Worm (Caenorhabditis elegans) whole organism, L1 larva: ENCODE results near the gene fipr-18.
A peak's percentile ranks its signal among the peaks of the same experiment; 100 is the strongest.

Experiments
- C34B4.2 ChIP-seq: sonication (generic microtip); optimal IDR thresholded peaks from 2 replicates; lab custom pipeline; 2017; ENCODE audit warnings: mild to moderate bottlenecking, missing genetic modification characterization, missing compliant biosample characterization
- F16B12.6 ChIP-seq: fragments of 150-350 bp; optimal IDR thresholded peaks from 2 replicates; lab custom pipeline; 2014; ENCODE audit warnings: missing biosample characterization, missing genetic modification characterization
- Y116A8C.19 ChIP-seq: sonication (generic microtip); optimal IDR thresholded peaks from 2 replicates; lab custom pipeline; 2016; ENCODE audit warnings: missing compliant biosample characterization, missing genetic modification characterization, borderline replicate concordance
- aha-1 ChIP-seq: fragments of 150-350 bp; optimal IDR thresholded peaks from 2 replicates; lab custom pipeline; 2014; ENCODE audit warnings: missing biosample characterization, missing genetic modification characterization
- alr-1 ChIP-seq: fragments of 200-800 bp; sonication (Bioruptor generic); optimal IDR thresholded peaks from 2 replicates; lab custom pipeline; 2018; ENCODE audit warnings: borderline replicate concordance, mild to moderate bottlenecking, missing genetic modification characterization, missing compliant biosample characterization
- ceh-8 ChIP-seq: fragments of 200-800 bp; sonication (Bioruptor generic); optimal IDR thresholded peaks from 2 replicates; lab custom pipeline; 2018; ENCODE audit warnings: mild to moderate bottlenecking, missing genetic modification characterization, moderate library complexity, missing compliant biosample characterization
- ceh-88 ChIP-seq: fragments of 200-800 bp; sonication (Bioruptor generic); IDR thresholded peaks from 2 replicates; pipeline ENCODE4 v1.3.6; 2022; ENCODE audit warnings: missing genetic modification characterization, missing compliant biosample characterization
- ceh-90 ChIP-seq: sonication (generic microtip); optimal IDR thresholded peaks from 2 replicates; lab custom pipeline; 2016; ENCODE audit warnings: missing genetic modification characterization, missing compliant biosample characterization
- dpl-1 ChIP-seq, 3 experiments: fragments of 150-350 bp in 2 of 3; sonication (generic microtip) in 1 of 3; optimal IDR thresholded peaks; 2 replicates each; lab custom pipeline; 2014 to 2017; ENCODE audit warnings: missing biosample characterization in 3 of 3, missing genetic modification characterization in 3 of 3, missing genetic modification reagents in 3 of 3
- efl-1 ChIP-seq, 4 experiments: fragments of 150-350 bp; optimal IDR thresholded peaks in 3 of 4; peaks in 1 of 4; 1 replicate in 1 of 4; 2 replicates in 3 of 4; lab custom pipeline; 2014; ENCODE audit warnings: missing biosample characterization in 2 of 4, missing genetic modification characterization in 2 of 4, missing genetic modification reagents in 2 of 4
- efl-3 ChIP-seq: fragments of 200-800 bp; sonication (Bioruptor generic); optimal IDR thresholded peaks from 2 replicates; lab custom pipeline; 2018; ENCODE audit warnings: mild to moderate bottlenecking, missing genetic modification characterization, missing compliant biosample characterization
- egl-13 ChIP-seq: sonication (generic microtip); optimal IDR thresholded peaks from 2 replicates; lab custom pipeline; 2016; ENCODE audit warnings: missing genotype, missing genetic modification reagents, missing genetic modification characterization, missing compliant biosample characterization
- egl-27 ChIP-seq, 2 experiments: fragments of 150-350 bp in 1 of 2; sonication (generic microtip); optimal IDR thresholded peaks; 3 replicates each; lab custom pipeline; 2017 to 2018; ENCODE audit warnings: missing biosample characterization in 2 of 2, missing genetic modification characterization in 2 of 2, missing genetic modification reagents in 2 of 2
- ets-5 ChIP-seq: fragments of 200-800 bp; sonication (Bioruptor generic); IDR thresholded peaks from 2 replicates; pipeline ENCODE4 v1.3.6; 2022; ENCODE audit warnings: missing genetic modification characterization, missing compliant biosample characterization
- fkh-10 ChIP-seq: sonication (generic microtip); optimal IDR thresholded peaks from 2 replicates; lab custom pipeline; 2017; ENCODE audit warnings: missing biosample characterization, missing genetic modification reagents, missing genetic modification characterization
- fkh-4 ChIP-seq: sonication (generic microtip); optimal IDR thresholded peaks from 2 replicates; lab custom pipeline; 2016; ENCODE audit warnings: missing compliant biosample characterization, missing genetic modification characterization, borderline replicate concordance
- fkh-8 ChIP-seq: sonication (generic microtip); optimal IDR thresholded peaks from 2 replicates; lab custom pipeline; 2016; ENCODE audit warnings: mild to moderate bottlenecking, missing genetic modification characterization, missing compliant biosample characterization
- fos-1 ChIP-seq: fragments of 150-350 bp; optimal IDR thresholded peaks from 2 replicates; lab custom pipeline; 2014; ENCODE audit warnings: missing biosample characterization, missing genetic modification characterization
- hlh-4 ChIP-seq: sonication (generic microtip); optimal IDR thresholded peaks from 2 replicates; lab custom pipeline; 2016; ENCODE audit warnings: mild to moderate bottlenecking, missing genetic modification characterization, missing compliant biosample characterization
- hpl-2 ChIP-seq: fragments of 150-350 bp; optimal IDR thresholded peaks from 2 replicates; lab custom pipeline; 2014; ENCODE audit warnings: missing biosample characterization, missing genetic modification reagents, missing genetic modification characterization
- irx-1 ChIP-seq: sonication (generic microtip); optimal IDR thresholded peaks from 2 replicates; lab custom pipeline; 2016; ENCODE audit warnings: missing genetic modification characterization, missing compliant biosample characterization
- isw-1 ChIP-seq: fragments of 200-800 bp; sonication (Bioruptor generic); IDR thresholded peaks from 2 replicates; pipeline ENCODE4 v1.3.6; 2022; ENCODE audit warnings: missing genetic modification characterization, missing compliant biosample characterization
- jun-1 ChIP-seq: fragments of 150-350 bp; optimal IDR thresholded peaks from 2 replicates; lab custom pipeline; 2014; ENCODE audit warnings: missing biosample characterization, missing genetic modification reagents, missing genetic modification characterization
- lin-14 ChIP-seq: fragments of 200-800 bp; sonication (Bioruptor generic); optimal IDR thresholded peaks from 2 replicates; lab custom pipeline; 2018; ENCODE audit warnings: mild to moderate bottlenecking, missing genetic modification characterization, moderate library complexity, missing compliant biosample characterization
- lin-35 ChIP-seq, 2 experiments: fragments of 150-350 bp; optimal IDR thresholded peaks; 2 replicates each; lab custom pipeline; 2014; ENCODE audit warnings: missing biosample characterization in 2 of 2, missing genetic modification characterization in 2 of 2, missing genetic modification reagents in 2 of 2
- lin-39 ChIP-seq: fragments of 150-350 bp; optimal IDR thresholded peaks from 2 replicates; lab custom pipeline; 2014; ENCODE audit warnings: missing biosample characterization, missing genetic modification reagents, missing genetic modification characterization
- lsy-2 ChIP-seq, 2 experiments: fragments of 150-350 bp; optimal IDR thresholded peaks; 2 replicates each; lab custom pipeline; 2014; ENCODE audit warnings: missing biosample characterization in 2 of 2, missing genetic modification characterization in 2 of 2
- mep-1 ChIP-seq: fragments of 150-350 bp; optimal IDR thresholded peaks from 2 replicates; lab custom pipeline; 2014; ENCODE audit warnings: missing biosample characterization, missing genetic modification characterization
- nhr-12 ChIP-seq: sonication (generic microtip); optimal IDR thresholded peaks from 2 replicates; lab custom pipeline; 2017; ENCODE audit warnings: missing biosample characterization, missing genetic modification characterization
- nhr-19 ChIP-seq: fragments of 200-800 bp; sonication (Bioruptor generic); conservative IDR thresholded peaks from 2 replicates; pipeline ENCODE4 v1.3.6; 2022; ENCODE audit warnings: missing genetic modification characterization, missing compliant biosample characterization
- nhr-20 ChIP-seq: sonication (generic microtip); optimal IDR thresholded peaks from 2 replicates; lab custom pipeline; 2016; ENCODE audit warnings: mild to moderate bottlenecking, missing genetic modification characterization, missing compliant biosample characterization
- nhr-237 ChIP-seq: fragments of 150-350 bp; optimal IDR thresholded peaks from 2 replicates; lab custom pipeline; 2014; ENCODE audit warnings: missing biosample characterization, missing genetic modification characterization
- nhr-47 ChIP-seq: sonication (generic microtip); optimal IDR thresholded peaks from 2 replicates; lab custom pipeline; 2016; ENCODE audit warnings: mild to moderate bottlenecking, missing genetic modification characterization, moderate library complexity, missing compliant biosample characterization
- nhr-71 ChIP-seq: sonication (generic microtip); optimal IDR thresholded peaks from 2 replicates; lab custom pipeline; 2016; ENCODE audit warnings: mild to moderate bottlenecking, missing genetic modification characterization, moderate library complexity, missing compliant biosample characterization
- nhr-76 ChIP-seq: sonication (generic microtip); optimal IDR thresholded peaks from 2 replicates; lab custom pipeline; 2017; ENCODE audit warnings: missing biosample characterization, missing genetic modification characterization
- nhr-77 ChIP-seq: fragments of 150-350 bp; optimal IDR thresholded peaks from 2 replicates; lab custom pipeline; 2014; ENCODE audit warnings: missing biosample characterization, missing genetic modification characterization
- nhr-84 ChIP-seq: sonication (generic microtip); optimal IDR thresholded peaks from 2 replicates; lab custom pipeline; 2017; ENCODE audit warnings: missing biosample characterization, missing genetic modification characterization
- nhr-85 ChIP-seq: sonication (generic microtip); peaks from one replicate; lab custom pipeline; 2016; ENCODE audit warnings: missing genetic modification characterization, inconsistent platforms, missing compliant biosample characterization
- pag-3 ChIP-seq: sonication (generic microtip); optimal IDR thresholded peaks from 2 replicates; lab custom pipeline; 2017; ENCODE audit warnings: missing genetic modification characterization, mild to moderate bottlenecking, missing compliant biosample characterization, antibody characterized with exemption, borderline replicate concordance; ENCODE audit not compliant: insufficient read depth
- pax-3 ChIP-seq: fragments of 200-800 bp; sonication (Bioruptor generic); optimal IDR thresholded peaks from 2 replicates; lab custom pipeline; 2018; ENCODE audit warnings: mild to moderate bottlenecking, missing genetic modification characterization, moderate library complexity, missing compliant biosample characterization
- pqm-1 ChIP-seq: sonication (generic microtip); optimal IDR thresholded peaks from 3 replicates; lab custom pipeline; 2017; ENCODE audit warnings: missing biosample characterization, missing genetic modification characterization
- rnt-1 ChIP-seq: sonication (generic microtip); optimal IDR thresholded peaks from 2 replicates; lab custom pipeline; 2016; ENCODE audit warnings: mild to moderate bottlenecking, missing genetic modification characterization, moderate library complexity, missing compliant biosample characterization
- sox-4 ChIP-seq: sonication (generic microtip); optimal IDR thresholded peaks from 2 replicates; lab custom pipeline; 2016; ENCODE audit warnings: missing genetic modification characterization, missing compliant biosample characterization
- sptf-1 ChIP-seq: fragments of 150-350 bp; optimal IDR thresholded peaks from 2 replicates; lab custom pipeline; 2014; ENCODE audit warnings: missing biosample characterization, missing genetic modification characterization
- tlp-1 ChIP-seq: fragments of 150-350 bp; optimal IDR thresholded peaks from 2 replicates; lab custom pipeline; 2014; ENCODE audit warnings: missing biosample characterization, missing genetic modification characterization
- unc-30 ChIP-seq: sonication (generic microtip); optimal IDR thresholded peaks from 2 replicates; lab custom pipeline; 2017; ENCODE audit warnings: missing biosample characterization, missing genetic modification characterization
- unc-62 ChIP-seq: fragments of 150-350 bp; optimal IDR thresholded peaks from 2 replicates; lab custom pipeline; 2014; ENCODE audit warnings: missing biosample characterization, missing genetic modification reagents, missing genetic modification characterization
- unc-86 ChIP-seq: sonication (generic microtip); optimal IDR thresholded peaks from 2 replicates; lab custom pipeline; 2016; ENCODE audit warnings: missing genetic modification characterization, missing compliant biosample characterization
- vab-15 ChIP-seq: sonication (generic microtip); optimal IDR thresholded peaks from 2 replicates; lab custom pipeline; 2017; ENCODE audit warnings: missing genotype, mild to moderate bottlenecking, missing genetic modification characterization, missing compliant biosample characterization
- xbp-1 ChIP-seq: sonication (generic microtip); optimal IDR thresholded peaks from 2 replicates; lab custom pipeline; 2016; ENCODE audit warnings: missing genetic modification characterization, missing compliant biosample characterization
- zip-4 ChIP-seq: fragments of 200-800 bp; sonication (Bioruptor generic); optimal IDR thresholded peaks from 2 replicates; lab custom pipeline; 2018; ENCODE audit warnings: mild to moderate bottlenecking, missing genetic modification characterization, moderate library complexity, missing compliant biosample characterization
- ztf-11 ChIP-seq, 2 experiments: sonication (generic microtip); optimal IDR thresholded peaks; 2 replicates each; lab custom pipeline; 2016 to 2017; ENCODE audit warnings: missing genetic modification characterization in 2 of 2, missing biosample characterization in 1 of 2, missing compliant biosample characterization in 1 of 2

The fipr-18 gene

ce11 chrIII:7498346-7498745, 39.2 kb downstream of the fipr-18 start (continued):
- peak; percentile 86 for TF ChIP-seq nhr-47 (tag; lab: Kevin White, UChicago)
- no peak for TF ChIP-seq sptf-1
- TF ChIP-seq mep-1 (tag; lab: Kevin White, UChicago), result peak; percentile 93
- TF ChIP-seq nhr-12, result no peak
- peak; percentile 61 for TF ChIP-seq F16B12.6 (tag; lab: Kevin White, UChicago)
- peak; percentile 66 for TF ChIP-seq fos-1
- no peak for TF ChIP-seq hpl-2 (GFP tag; lab: Kevin White, UChicago)
- TF ChIP-seq nhr-85 (tag; lab: Kevin White, UChicago), result peak; percentile 88
- TF ChIP-seq tlp-1 (tag; lab: Kevin White, UChicago), result no peak
- TF ChIP-seq nhr-237, result peak; percentile 48
- no peak for TF ChIP-seq ceh-8
- peak; percentile 73 for TF ChIP-seq unc-86 (tag; lab: Kevin White, UChicago)
- peak; percentile 81 for TF ChIP-seq isw-1 (GFP tag; lab: Robert Waterston, UW)
- TF ChIP-seq aha-1 (tag; lab: Kevin White, UChicago), result peak; percentile 45
- peak; percentile 94 for TF ChIP-seq nhr-71
- TF ChIP-seq efl-1 (optimal IDR thresholded peaks at IDR 0.05; lab: Kevin White, UChicago), result peak; percentile 97
- peak; percentile 97 to 99 for TF ChIP-seq efl-1 (GFP tag; optimal IDR thresholded peaks at IDR 0.05 in 1 of 2; lab: Kevin White, UChicago)
- TF ChIP-seq ztf-11 (tag; optimal IDR thresholded peaks at IDR 0.05; lab: Kevin White, UChicago), result no peak
- TF ChIP-seq xbp-1 (tag; lab: Kevin White, UChicago), result peak; percentile 83
- TF ChIP-seq ceh-90 (tag; lab: Kevin White, UChicago), result no peak
- TF ChIP-seq jun-1 (tag; lab: Kevin White, UChicago), result peak; percentile 82
- TF ChIP-seq lin-39 (tag; lab: Kevin White, UChicago), result peak; percentile 73
- TF ChIP-seq irx-1 (tag; lab: Kevin White, UChicago), result peak; percentile 30
- TF ChIP-seq unc-30 (tag; lab: Kevin White, UChicago), result no peak
- no peak for TF ChIP-seq Y116A8C.19 (tag; lab: Kevin White, UChicago)
- no peak for TF ChIP-seq nhr-76 (tag; lab: Kevin White, UChicago)
- peak; percentile 89 to 90 for TF ChIP-seq lsy-2 (tag; optimal IDR thresholded peaks at IDR 0.05; lab: Kevin White, UChicago)
- peak; percentile 73 for TF ChIP-seq fkh-10 (GFP tag; lab: Kevin White, UChicago)
- TF ChIP-seq lin-14 (GFP tag; lab: Kevin White, UChicago), result peak; percentile 95
- peak; percentile 77 for TF ChIP-seq pax-3 (tag; lab: Kevin White, UChicago)
- TF ChIP-seq egl-27 (tag; optimal IDR thresholded peaks at IDR 0.05; lab: Kevin White, UChicago), result no peak
- peak; percentile 35 for TF ChIP-seq fkh-4 (tag; lab: Kevin White, UChicago)
- peak; percentile 98 to 99 for TF ChIP-seq lin-35 (GFP tag; optimal IDR thresholded peaks at IDR 0.05; lab: Kevin White, UChicago)
- TF ChIP-seq rnt-1 (tag; lab: Kevin White, UChicago), result peak; percentile 86
- TF ChIP-seq zip-4 (GFP tag; lab: Kevin White, UChicago), result peak; percentile 13
- TF ChIP-seq hlh-4 (tag; lab: Kevin White, UChicago), result no peak
- peak; percentile 86 for TF ChIP-seq nhr-20 (tag; lab: Kevin White, UChicago)
- TF ChIP-seq pqm-1, result no peak
- peak; percentile 95 to 98 (median 96) for TF ChIP-seq dpl-1 (GFP tag; optimal IDR thresholded peaks at IDR 0.05; lab: Kevin White, UChicago)
- no peak for TF ChIP-seq nhr-84 (tag; lab: Kevin White, UChicago)
- peak; percentile 51; the same call in 1 of the 2 replicates for TF ChIP-seq ceh-88 (GFP tag; lab: Robert Waterston, UW)
- peak; percentile 21 for TF ChIP-seq vab-15 (tag; lab: Kevin White, UChicago)
- TF ChIP-seq fkh-8, result peak; percentile 85
- no peak for TF ChIP-seq C34B4.2 (tag; lab: Kevin White, UChicago)
- TF ChIP-seq sox-4 (tag; lab: Kevin White, UChicago), result no peak
- no peak for TF ChIP-seq alr-1 (tag; lab: Kevin White, UChicago)
- TF ChIP-seq pag-3, result peak; percentile 3
- TF ChIP-seq nhr-77, result peak; percentile 79
- no peak for TF ChIP-seq efl-3 (GFP tag; lab: Kevin White, UChicago)
- peak; percentile 63 for TF ChIP-seq egl-13
- TF ChIP-seq ets-5 (GFP tag; lab: Robert Waterston, UW), result no peak
- TF ChIP-seq nhr-19 (GFP tag; lab: Robert Waterston, UW), result peak; percentile 84
- no peak for TF ChIP-seq unc-62 (GFP tag; lab: Kevin White, UChicago)
